Fruit fly (Drosophila melanogaster) whole organism, wandering third instar larva: ENCODE data around the gene PolZ2.
A peak's percentile ranks its signal among the peaks of the same experiment; 100 is the strongest.

Experiments
- Abd-B ChIP-seq: fragments of >200 bp; optimal IDR thresholded peaks from 2 replicates; lab custom pipeline; 2017; ENCODE audit warnings: missing biosample characterization, missing genetic modification characterization
- CG32264 ChIP-seq: fragments of 200-800 bp; sonication (Bioruptor generic); optimal IDR thresholded peaks from 2 replicates; lab custom pipeline; 2016; ENCODE audit warnings: missing biosample characterization, missing genetic modification characterization
- CG9705 ChIP-seq: fragments of 200-800 bp; sonication (Bioruptor generic); optimal IDR thresholded peaks from 2 replicates; lab custom pipeline; 2018; ENCODE audit warnings: missing biosample characterization, mild to moderate bottlenecking, missing genetic modification characterization
- CrebA ChIP-seq: fragments of 200-800 bp; sonication (Bioruptor generic); optimal IDR thresholded peaks from 2 replicates; lab custom pipeline; 2016; ENCODE audit warnings: missing biosample characterization, mild to moderate bottlenecking, missing genetic modification characterization, borderline replicate concordance
- Dfd ChIP-seq: fragments of >200 bp; optimal IDR thresholded peaks from 2 replicates; lab custom pipeline; 2017; ENCODE audit warnings: missing biosample characterization, missing genetic modification characterization
- Dif ChIP-seq: fragments of 200-275, 200-300 bp; sonication (Bioruptor generic); optimal IDR thresholded peaks from 2 replicates; lab custom pipeline; 2018; ENCODE audit warnings: missing biosample characterization, missing genetic modification characterization; ENCODE audit not compliant: partially characterized antibody
- GATAd ChIP-seq: sonication (Bioruptor generic); optimal IDR thresholded peaks from 2 replicates; lab custom pipeline; 2016; ENCODE audit warnings: missing biosample characterization, missing genetic modification characterization
- HLH106 ChIP-seq: fragments of 200-800 bp; optimal IDR thresholded peaks from 3 replicates; lab custom pipeline; 2019; ENCODE audit warnings: missing biosample characterization, mild to moderate bottlenecking, missing genetic modification characterization, moderate library complexity
- Hnf4 ChIP-seq: fragments of 200-800 bp; sonication (Bioruptor generic); optimal IDR thresholded peaks from 2 replicates; lab custom pipeline; 2016; ENCODE audit warnings: missing biosample characterization, mild to moderate bottlenecking, missing genetic modification characterization
- Hr78 ChIP-seq: fragments of >200 bp; optimal IDR thresholded peaks from 2 replicates; lab custom pipeline; 2017; ENCODE audit warnings: missing biosample characterization, missing genetic modification characterization
- Hr83 ChIP-seq: fragments of 200-300 bp; sonication (Bioruptor generic); optimal IDR thresholded peaks from 2 replicates; lab custom pipeline; 2016; ENCODE audit warnings: missing biosample characterization, mild to moderate bottlenecking, missing genetic modification characterization, moderate library complexity; ENCODE audit not compliant: poor library complexity, severe bottlenecking
- Jra ChIP-seq: sonication (Bioruptor generic); optimal IDR thresholded peaks from 2 replicates; lab custom pipeline; 2016; ENCODE audit warnings: missing biosample characterization, missing genetic modification characterization
- Mio ChIP-seq: sonication (Bioruptor generic); optimal IDR thresholded peaks from 2 replicates; lab custom pipeline; 2016; ENCODE audit warnings: missing biosample characterization, missing genetic modification characterization
- Myc ChIP-seq: fragments of >200 bp; optimal IDR thresholded peaks from 2 replicates; lab custom pipeline; 2017
- N ChIP-seq: fragments of >200 bp; optimal IDR thresholded peaks from 2 replicates; lab custom pipeline; 2018; ENCODE audit warnings: missing biosample characterization, missing external identifiers, missing genetic modification characterization
- OdsH ChIP-seq: fragments of 200-800 bp; sonication (Bioruptor generic); optimal IDR thresholded peaks from 2 replicates; lab custom pipeline; 2016; ENCODE audit warnings: missing biosample characterization, mild to moderate bottlenecking, missing genetic modification characterization
- Rel ChIP-seq, 2 experiments: fragments of 200-800 bp; sonication (Bioruptor generic) in 1 of 2; optimal IDR thresholded peaks; 2 replicates in 1 of 2; 3 replicates in 1 of 2; lab custom pipeline; 2016 to 2019; ENCODE audit warnings: mild to moderate bottlenecking in 2 of 2, missing biosample characterization in 2 of 2, missing genetic modification characterization in 2 of 2, moderate library complexity in 1 of 2
- Sp1 ChIP-seq: fragments of 200-800 bp; sonication (Bioruptor generic); optimal IDR thresholded peaks from 3 replicates; lab custom pipeline; 2019; ENCODE audit warnings: missing biosample characterization, mild to moderate bottlenecking, missing genetic modification characterization, moderate library complexity
- Vsx2 ChIP-seq: fragments of 200-300, 225-300 bp; sonication (Bioruptor generic); optimal IDR thresholded peaks from 2 replicates; lab custom pipeline; 2018; ENCODE audit warnings: missing biosample characterization, missing genetic modification characterization; ENCODE audit not compliant: partially characterized antibody
- br ChIP-seq: fragments of 200-800 bp; sonication (Bioruptor generic); optimal IDR thresholded peaks from 2 replicates; lab custom pipeline; 2016; ENCODE audit warnings: missing biosample characterization, missing genetic modification characterization
- brk ChIP-seq: fragments of 200-800 bp; sonication (Bioruptor generic); optimal IDR thresholded peaks from 2 replicates; lab custom pipeline; 2016; ENCODE audit warnings: missing biosample characterization, mild to moderate bottlenecking, missing genetic modification characterization
- dl ChIP-seq, 2 experiments: fragments of 175-275, 200-275 bp in 1 of 2; fragments of 200-275 bp in 1 of 2; sonication (Bioruptor generic); optimal IDR thresholded peaks; lab custom pipeline; 2018; ENCODE audit warnings: mild to moderate bottlenecking in 2 of 2, missing biosample characterization in 2 of 2, missing genetic modification characterization in 2 of 2, moderate library complexity in 2 of 2; ENCODE audit not compliant: partially characterized antibody in 2 of 2, insufficient read depth in 1 of 2
- dmrt93B ChIP-seq: fragments of 200-800 bp; sonication (Bioruptor generic); optimal IDR thresholded peaks from 2 replicates; lab custom pipeline; 2018; ENCODE audit warnings: missing biosample characterization, mild to moderate bottlenecking, missing genetic modification characterization
- dsf ChIP-seq: sonication (Bioruptor generic); optimal IDR thresholded peaks from 2 replicates; lab custom pipeline; 2016; ENCODE audit warnings: missing biosample characterization, missing genetic modification characterization, borderline replicate concordance
- ey ChIP-seq: fragments of 200-800 bp; sonication (Bioruptor generic); optimal IDR thresholded peaks from 2 replicates; lab custom pipeline; 2016; ENCODE audit warnings: missing biosample characterization, missing genetic modification characterization
- foxo ChIP-seq, 2 experiments: fragments of 200-800 bp; sonication (Bioruptor generic); optimal IDR thresholded peaks; 2 replicates in 1 of 2; 3 replicates in 1 of 2; lab custom pipeline; 2016 to 2017; ENCODE audit warnings: missing biosample characterization in 2 of 2, missing genetic modification characterization in 2 of 2
- fru ChIP-seq: fragments of 200-800 bp; sonication (Bioruptor generic); optimal IDR thresholded peaks from 3 replicates; lab custom pipeline; 2016; ENCODE audit warnings: missing biosample characterization, mild to moderate bottlenecking, missing genetic modification characterization
- h ChIP-seq: fragments of 200-800 bp; sonication (Bioruptor generic); optimal IDR thresholded peaks from 3 replicates; lab custom pipeline; 2016; ENCODE audit warnings: missing biosample characterization, mild to moderate bottlenecking, missing genetic modification characterization
- jim ChIP-seq: fragments of 175-275, 200-325 bp; sonication (Bioruptor generic); optimal IDR thresholded peaks from 2 replicates; lab custom pipeline; 2016; ENCODE audit warnings: missing biosample characterization, mild to moderate bottlenecking, missing genetic modification characterization
- lola ChIP-seq: fragments of >200 bp; optimal IDR thresholded peaks from 2 replicates; lab custom pipeline; 2017; ENCODE audit warnings: missing biosample characterization, missing genetic modification characterization
- pan ChIP-seq: fragments of >200 bp; optimal IDR thresholded peaks from 2 replicates; lab custom pipeline; 2017
- psq ChIP-seq: fragments of 200-800 bp; sonication (Bioruptor generic); optimal IDR thresholded peaks from 3 replicates; lab custom pipeline; 2017; ENCODE audit warnings: missing biosample characterization, mild to moderate bottlenecking, missing genetic modification characterization, moderate library complexity
- rgr ChIP-seq: fragments of 200-800 bp; sonication (Bioruptor generic); optimal IDR thresholded peaks from 3 replicates; lab custom pipeline; 2016; ENCODE audit warnings: missing biosample characterization, mild to moderate bottlenecking, missing genetic modification characterization
- sage ChIP-seq: fragments of 200-800 bp; sonication (Bioruptor generic); optimal IDR thresholded peaks from 2 replicates; lab custom pipeline; 2016; ENCODE audit warnings: missing biosample characterization, mild to moderate bottlenecking, missing genetic modification characterization
- sv ChIP-seq: fragments of 200-800 bp; sonication (Bioruptor generic); optimal IDR thresholded peaks from 3 replicates; lab custom pipeline; 2016; ENCODE audit warnings: missing biosample characterization, missing genetic modification characterization
- tai ChIP-seq: sonication (Bioruptor generic); optimal IDR thresholded peaks from 2 replicates; lab custom pipeline; 2016; ENCODE audit warnings: missing biosample characterization, missing genetic modification characterization
- usp ChIP-seq: fragments of >200 bp; optimal IDR thresholded peaks from 2 replicates; lab custom pipeline; 2017; ENCODE audit warnings: missing biosample characterization, missing genetic modification characterization
- woc ChIP-seq: sonication (Bioruptor generic); optimal IDR thresholded peaks from 2 replicates; lab custom pipeline; 2016; ENCODE audit warnings: missing biosample characterization, mild to moderate bottlenecking, missing genetic modification characterization

PolZ2 gene

dm6 chr3R:5588573-5588972 lies at the start of gene PolZ2:
PolZ2 (plus strand) TSS chr3R:5588873.
- no peak for TF ChIP-seq psq
- TF ChIP-seq Hr83 (GFP tag; lab: Kevin White, UChicago) = no peak
- no peak for TF ChIP-seq woc (GFP tag; lab: Kevin White, UChicago)
- TF ChIP-seq Myc (lab: Kevin White, UChicago) = no peak
- TF ChIP-seq sv (GFP tag; lab: Kevin White, UChicago) = no peak
- TF ChIP-seq CG9705 (GFP tag; lab: Kevin White, UChicago) = no peak
- no peak for TF ChIP-seq jim (GFP tag; lab: Kevin White, UChicago)
- TF ChIP-seq Mio (GFP tag; lab: Kevin White, UChicago) = no peak
- no peak for TF ChIP-seq CrebA (GFP tag; lab: Kevin White, UChicago)
- no peak for TF ChIP-seq fru (GFP tag; lab: Kevin White, UChicago)
- no peak for TF ChIP-seq pan (lab: Kevin White, UChicago)
- no peak for TF ChIP-seq ey (GFP tag; lab: Kevin White, UChicago)

dm6 chr3R:5547464-5547943 lies 41.2 kb upstream of the PolZ2 start, which contains the start of gene CG2519:
CG2519 (minus strand) TSS chr3R:5547775.
- no peak for TF ChIP-seq rgr (GFP tag; lab: Kevin White, UChicago)
- TF ChIP-seq dmrt93B (GFP tag; lab: Kevin White, UChicago) = no peak
- no peak for TF ChIP-seq Vsx2 (GFP tag; lab: Kevin White, UChicago)
- TF ChIP-seq tai = no peak
- peak; percentile 87 for TF ChIP-seq h (GFP tag; lab: Kevin White, UChicago)
- no peak for TF ChIP-seq Rel (GFP tag; optimal IDR thresholded peaks at IDR 0.05; lab: Kevin White, UChicago)
- TF ChIP-seq Rel (tag; optimal IDR thresholded peaks at IDR 0.05; lab: Kevin White, UChicago) = peak; percentile 41
- TF ChIP-seq GATAd (GFP tag; lab: Kevin White, UChicago) = no peak
- no peak for TF ChIP-seq dl (GFP tag; optimal IDR thresholded peaks at IDR 0.05; lab: Kevin White, UChicago; ENCODE audit: insufficient read depth in 1 of 2, partially characterized antibody in 2 of 2)
- peak; percentile 38 for TF ChIP-seq CG9705 (GFP tag; lab: Kevin White, UChicago)
- peak; percentile 32 for TF ChIP-seq OdsH
- no peak for TF ChIP-seq jim (GFP tag; lab: Kevin White, UChicago)
- TF ChIP-seq lola (GFP tag; lab: Kevin White, UChicago) = no peak
- TF ChIP-seq CG32264 (GFP tag; lab: Kevin White, UChicago) = no peak
- TF ChIP-seq pan (lab: Kevin White, UChicago) = no peak
- TF ChIP-seq Abd-B = no peak
- no peak for TF ChIP-seq br (GFP tag; lab: Kevin White, UChicago)
- no peak for TF ChIP-seq Jra (GFP tag; lab: Kevin White, UChicago)
- no peak for TF ChIP-seq dsf
- no peak for TF ChIP-seq HLH106 (tag; lab: Kevin White, UChicago)
- TF ChIP-seq CrebA (GFP tag; lab: Kevin White, UChicago) = no peak
- TF ChIP-seq Sp1 (GFP tag; lab: Kevin White, UChicago) = no peak
- TF ChIP-seq Hr78 (GFP tag; lab: Kevin White, UChicago) = no peak
- peak; percentile 31 for TF ChIP-seq Dif (GFP tag; lab: Kevin White, UChicago)
- peak; percentile 42 for TF ChIP-seq ey (GFP tag; lab: Kevin White, UChicago)
- no peak for TF ChIP-seq Mio (GFP tag; lab: Kevin White, UChicago)
- TF ChIP-seq Hnf4 (GFP tag; lab: Kevin White, UChicago) = no peak
- no peak for TF ChIP-seq usp (GFP tag; lab: Kevin White, UChicago)
- TF ChIP-seq Hr83 (GFP tag; lab: Kevin White, UChicago) = peak; percentile 87
- TF ChIP-seq Myc (lab: Kevin White, UChicago) = peak; percentile 69
- TF ChIP-seq Dfd (GFP tag; lab: Kevin White, UChicago) = no peak
- TF ChIP-seq woc (GFP tag; lab: Kevin White, UChicago) = peak; percentile 62
- TF ChIP-seq sv (GFP tag; lab: Kevin White, UChicago) = peak; percentile 44
- no peak for TF ChIP-seq brk
- no peak for TF ChIP-seq sage (GFP tag; lab: Kevin White, UChicago)
- TF ChIP-seq psq = no peak
- no peak for TF ChIP-seq N
- TF ChIP-seq fru (GFP tag; lab: Kevin White, UChicago) = no peak
- peak in 1 of 2 experiments; percentile 69 for TF ChIP-seq foxo (GFP tag; optimal IDR thresholded peaks at IDR 0.05; lab: Kevin White, UChicago)
- TF ChIP-seq, all 38 proteins: peak for 11
